Fruit fly (Drosophila melanogaster): Measurements from ENCODE around the gene CG16952.

CG16952 gene

DNA sequence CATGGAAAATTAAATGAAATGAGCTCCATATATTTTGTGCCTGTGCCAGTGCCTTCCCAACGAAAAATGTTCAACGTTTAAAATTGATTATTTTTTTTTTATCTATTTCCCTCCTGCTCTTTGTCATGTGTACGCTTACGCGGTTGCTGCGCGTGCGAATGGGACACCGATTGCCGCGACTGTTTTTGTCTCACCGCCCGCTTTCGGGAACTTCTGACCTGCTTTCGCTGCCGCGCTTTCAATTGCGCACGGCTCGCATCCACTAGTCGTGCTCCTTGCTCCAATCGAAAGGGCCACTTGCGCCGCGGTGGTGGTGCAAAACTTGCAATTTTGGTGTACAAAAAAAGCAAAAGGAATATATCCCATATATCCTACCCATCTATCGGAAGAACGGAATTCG, 9.5 kb upstream of the CG16952 start (continued):
- no peak for TF ChIP-seq H2.0 (GFP tag; IDR thresholded peaks at IDR 0.05)
- no peak for TF ChIP-seq Antp (GFP tag; optimal IDR thresholded peaks at IDR 0.05)
- no peak for TF ChIP-seq Hsf (GFP tag; optimal IDR thresholded peaks at IDR 0.05)
- no peak for TF ChIP-seq CG9876 (GFP tag; optimal IDR thresholded peaks at IDR 0.05)
- TF ChIP-seq CG8765 (GFP tag; IDR thresholded peaks at IDR 0.05), result 0 out of 2 replicates have a peak, but pooled peaks have one; percentile 21
- peak; percentile 8 for TF ChIP-seq CG18262 (tag; optimal IDR thresholded peaks at IDR 0.05)
- TF ChIP-seq CG6813 (GFP tag; optimal IDR thresholded peaks at IDR 0.05), result no peak
- TF ChIP-seq cwo (GFP tag; optimal IDR thresholded peaks at IDR 0.05), result no peak
- peak; percentile 3 for TF ChIP-seq gro (GFP tag; optimal IDR thresholded peaks at IDR 0.05)
- TF ChIP-seq Trl (optimal IDR thresholded peaks at IDR 0.05), result no peak
- TF ChIP-seq Trl (GFP tag; optimal IDR thresholded peaks at IDR 0.05), result no peak
- no peak for TF ChIP-seq CG6175 (GFP tag; IDR thresholded peaks at IDR 0.05)
- no peak for TF ChIP-seq pum (GFP tag; optimal IDR thresholded peaks at IDR 0.05)
- TF ChIP-seq E2f1 (GFP tag; IDR thresholded peaks at IDR 0.05), result no peak
- peak; percentile 30 for TF ChIP-seq BtbVII (GFP tag; optimal IDR thresholded peaks at IDR 0.05)
- no peak for TF ChIP-seq Lpt (GFP tag; optimal IDR thresholded peaks at IDR 0.05)
- no peak for TF ChIP-seq HLH54F (GFP tag; optimal IDR thresholded peaks at IDR 0.05)
- no peak for TF ChIP-seq CG10462 (GFP tag; optimal IDR thresholded peaks at IDR 0.05)
- TF ChIP-seq gsb (GFP tag; IDR thresholded peaks at IDR 0.05), result no peak
- TF ChIP-seq tll (GFP tag; optimal IDR thresholded peaks at IDR 0.05), result no peak
- TF ChIP-seq CG31388 (GFP tag; optimal IDR thresholded peaks at IDR 0.05), result no peak
- TF ChIP-seq abd-A (tag; optimal IDR thresholded peaks at IDR 0.05), result peak; percentile 63
- TF ChIP-seq lab (GFP tag; optimal IDR thresholded peaks at IDR 0.05), result peak; percentile 47
- no peak for TF ChIP-seq CG31441 (GFP tag; IDR thresholded peaks at IDR 0.05)
- TF ChIP-seq CG4707 (GFP tag; optimal IDR thresholded peaks at IDR 0.05), result no peak
- TF ChIP-seq Abd-B (GFP tag; optimal IDR thresholded peaks at IDR 0.05), result peak; percentile 5
- no peak for TF ChIP-seq CG4360 (GFP tag; IDR thresholded peaks at IDR 0.05)
- TF ChIP-seq CG13287 (GFP tag; IDR thresholded peaks at IDR 0.05; ENCODE audit: partially characterized antibody), result peak; percentile 25
- peak; percentile 82 for TF ChIP-seq CG2199 (GFP tag; IDR thresholded peaks at IDR 0.05)
- TF ChIP-seq CG6654 (GFP tag; optimal IDR thresholded peaks at IDR 0.05), result no peak
- TF ChIP-seq CG14014 (GFP tag; IDR thresholded peaks at IDR 0.05), result no peak
- peak; percentile 95 for TF ChIP-seq YL-1 (GFP tag; optimal IDR thresholded peaks at IDR 0.05)
- TF ChIP-seq CG8388 (GFP tag; optimal IDR thresholded peaks at IDR 0.05), result no peak
- peak; percentile 91 for TF ChIP-seq CG17359 (tag; optimal IDR thresholded peaks at IDR 0.05)
- TF ChIP-seq Drgx (GFP tag; IDR thresholded peaks at IDR 0.05), result peak; percentile 58
- no peak for TF ChIP-seq chinmo (GFP tag; IDR thresholded peaks at IDR 0.05; ENCODE audit: partially characterized antibody)
- TF ChIP-seq CrebB (tag; optimal IDR thresholded peaks at IDR 0.05), result peak; percentile 7
- no peak for TF ChIP-seq ro (GFP tag; IDR thresholded peaks at IDR 0.05)
- TF ChIP-seq CG1832 (GFP tag; optimal IDR thresholded peaks at IDR 0.05), result peak; percentile 99
- no peak for TF ChIP-seq jing (GFP tag; optimal IDR thresholded peaks at IDR 0.05)
- no peak for TF ChIP-seq Blimp-1 (GFP tag; optimal IDR thresholded peaks at IDR 0.05)
- peak; percentile 33 for TF ChIP-seq CG4282 (GFP tag; optimal IDR thresholded peaks at IDR 0.05)
- TF ChIP-seq mld (GFP tag; IDR thresholded peaks at IDR 0.05; ENCODE audit: partially characterized antibody), result no peak
- no peak for TF ChIP-seq CG13296 (GFP tag; optimal IDR thresholded peaks at IDR 0.05)
- TF ChIP-seq CG7372 (GFP tag; IDR thresholded peaks at IDR 0.05), result no peak
- peak; percentile 85 for TF ChIP-seq CG32767 (GFP tag; IDR thresholded peaks at IDR 0.05)
- peak; percentile 44 for TF ChIP-seq CG32532 (GFP tag; IDR thresholded peaks at IDR 0.05)
- TF ChIP-seq amos (GFP tag; IDR thresholded peaks at IDR 0.05; ENCODE audit: partially characterized antibody), result peak; percentile 49; the same call in 1 of the 2 replicates
- TF ChIP-seq HLHmδ (GFP tag; optimal IDR thresholded peaks at IDR 0.05), result no peak
- TF ChIP-seq ftz-f1 (GFP tag; optimal IDR thresholded peaks at IDR 0.05), result no peak
- no peak for TF ChIP-seq Mad (GFP tag; optimal IDR thresholded peaks at IDR 0.05)

Measured in whole organism, embryonic.